Fruit fly (Drosophila melanogaster): ENCODE results near the gene Eig71Ef.

DNA sequence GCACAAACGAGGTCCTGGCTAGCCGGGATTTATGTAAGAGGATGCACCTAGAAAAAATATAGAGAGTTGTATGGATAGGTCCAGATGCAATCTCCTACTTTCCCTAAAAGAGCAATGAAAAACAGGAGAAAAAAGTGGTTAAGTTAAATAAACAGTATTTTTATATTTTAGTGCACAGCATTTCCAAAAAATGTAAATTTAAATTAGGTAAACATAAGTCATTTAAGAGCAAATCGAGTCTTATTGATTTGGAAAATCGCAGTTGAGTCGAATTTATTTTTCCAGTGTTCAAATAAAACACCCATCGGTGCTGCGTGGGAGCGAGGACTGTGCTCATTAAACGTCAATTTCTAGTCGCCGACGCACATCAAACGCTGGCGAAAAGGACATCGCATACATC is 8.6 kb upstream of the Eig71Ef start:
- no peak for TF ChIP-seq CTCF (optimal IDR thresholded peaks at IDR 0.05)
- no peak for TF ChIP-seq CG8478 (optimal IDR thresholded peaks at IDR 0.05)

Measured in S2 (cell line).